Worm (Caenorhabditis elegans): ENCODE data around the gene M153.5.

DNA sequence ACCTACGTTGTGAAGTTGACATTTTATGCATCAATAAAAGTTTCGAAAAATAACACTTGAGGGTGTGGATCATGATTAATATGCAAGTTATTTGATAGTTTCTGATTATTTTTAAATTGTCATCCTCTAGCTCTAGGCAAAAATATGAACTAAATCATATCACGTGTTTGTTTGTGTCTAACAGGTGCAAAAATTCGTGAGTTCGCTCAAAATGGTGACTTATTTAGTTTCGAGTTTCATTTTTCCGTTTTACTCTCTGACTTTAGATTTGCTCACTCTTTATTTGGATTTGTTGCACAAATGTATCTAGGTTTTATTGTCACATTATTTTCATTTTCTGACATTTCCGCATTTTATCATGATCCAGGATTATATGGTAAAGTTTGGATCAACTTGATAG, 25.5 kb upstream of the M153.5 start, which contains the start of gene lgc-16:
- TF ChIP-seq F13C5.2 (tag; optimal IDR thresholded peaks at IDR 0.05) (no peak), pes-1 (GFP tag; IDR thresholded peaks at IDR 0.05) (no peak), tbx-11 (GFP tag; IDR thresholded peaks at IDR 0.05) (no peak), B0310.2 (tag; optimal IDR thresholded peaks at IDR 0.05) (no peak), ceh-13 (GFP tag; optimal IDR thresholded peaks at IDR 0.05) (no peak), hmg-4 (GFP tag; optimal IDR thresholded peaks at IDR 0.05) (no peak), ets-7 (tag; optimal IDR thresholded peaks at IDR 0.05) (no peak), hmbx-1 (tag; optimal IDR thresholded peaks at IDR 0.05) (no peak)

Measured in whole organism, early embryonic.